Fruit fly (Drosophila melanogaster): Measurements from ENCODE around the gene CG13041.

dm6 chr3L:16327776-16328175 is 8.4 kb upstream of the CG13041 start, which contains the start of gene CG13038:
- TF ChIP-seq h (optimal IDR thresholded peaks at IDR 0.05) (no peak), insv (optimal IDR thresholded peaks at IDR 0.05) (no peak), ttk (optimal IDR thresholded peaks at IDR 0.05) (no peak)

Data from Kc167 (cell line).